Worm (Caenorhabditis elegans): Measurements from ENCODE around the gene ssup-72.

DNA sequence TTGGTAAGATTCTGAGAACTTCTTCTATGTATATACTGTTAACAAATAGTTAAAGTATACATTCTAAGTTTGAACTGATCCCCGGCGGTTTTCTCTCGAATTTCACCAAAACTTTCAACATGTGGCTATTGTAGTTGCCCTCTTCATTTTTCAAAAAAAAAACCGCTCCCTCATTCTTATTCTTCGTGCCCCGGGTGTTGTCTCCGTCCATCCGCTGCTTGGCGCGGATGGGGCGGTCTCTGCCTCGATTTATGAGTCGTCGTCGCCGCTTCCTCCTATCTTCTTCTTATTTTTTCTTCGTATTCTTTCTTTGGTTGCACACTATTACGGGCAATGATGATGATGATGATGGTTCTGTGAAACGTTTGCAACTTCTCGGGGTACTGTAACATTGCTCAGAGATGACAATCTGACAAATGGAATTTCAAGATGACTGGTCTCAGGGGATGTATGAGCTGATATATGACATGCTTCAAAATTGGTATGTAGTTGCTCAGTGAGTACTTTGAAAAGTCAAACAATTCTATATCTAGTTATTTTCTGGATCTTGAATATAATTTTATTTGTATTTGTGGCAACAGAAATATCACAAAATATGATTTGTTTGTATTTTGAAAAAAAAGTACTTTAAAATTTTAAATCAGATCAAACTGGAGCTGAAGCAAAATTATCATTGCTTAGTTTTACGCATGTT is 44.0 kb downstream of the ssup-72 start:
- no peak for TF ChIP-seq zfp-2 (tag; optimal IDR thresholded peaks at IDR 0.05)
- TF ChIP-seq lsy-2 (tag; optimal IDR thresholded peaks at IDR 0.05): peak in 1 of 2 experiments; percentile 27
- no peak for TF ChIP-seq snpc-4 (tag; optimal IDR thresholded peaks at IDR 0.05)
- TF ChIP-seq lin-13 (GFP tag; optimal IDR thresholded peaks at IDR 0.05): no peak
- no peak for TF ChIP-seq attf-4 (tag; optimal IDR thresholded peaks at IDR 0.05)
- TF ChIP-seq gei-8 (GFP tag; optimal IDR thresholded peaks at IDR 0.05): no peak
- no peak for TF ChIP-seq jun-1 (tag; optimal IDR thresholded peaks at IDR 0.05)
- TF ChIP-seq mdl-1 (tag; optimal IDR thresholded peaks at IDR 0.05): no peak
- TF ChIP-seq nhr-102 (tag; optimal IDR thresholded peaks at IDR 0.05): no peak
- peak; percentile 30 for TF ChIP-seq nhr-28 (tag; optimal IDR thresholded peaks at IDR 0.05)
- no peak for TF ChIP-seq Y105C5A.15 (GFP tag; IDR thresholded peaks at IDR 0.05)
